Worm (Caenorhabditis elegans): ENCODE results near the gene nas-31.

- TF ChIP-seq hmg-4 (GFP tag; optimal IDR thresholded peaks at IDR 0.05) (no peak), pes-1 (GFP tag; IDR thresholded peaks at IDR 0.05) (no peak), ceh-36 (tag; optimal IDR thresholded peaks at IDR 0.05) (no peak)
Observed at ce11 chrV:10936681-10937080, 15.0 kb upstream of the nas-31 start, which contains the start of gene F17C11.12.
